Fruit fly (Drosophila melanogaster) whole organism, embryonic: ENCODE measurements around the gene Bace.

Experiments used
- Adf1 ChIP-seq: fragments of 200-800 bp; sonication (Bioruptor generic); IDR thresholded peaks from 2 replicates; pipeline ENCODE4 v1.3.6; 2022; ENCODE audit warnings: missing biosample characterization, missing genetic modification characterization
- Atf-2 ChIP-seq: fragments of 200-800 bp; sonication (Bioruptor generic); optimal IDR thresholded peaks from 2 replicates; lab custom pipeline; 2016; ENCODE audit warnings: missing biosample characterization, missing genetic modification characterization
- B-H2 ChIP-seq: fragments of 200-800 bp; sonication (Bioruptor generic); optimal IDR thresholded peaks from 2 replicates; lab custom pipeline; 2018; ENCODE audit warnings: missing biosample characterization, mild to moderate bottlenecking, missing genetic modification characterization
- CG11560 ChIP-seq: fragments of 200-800 bp; sonication (Bioruptor generic); IDR thresholded peaks from 3 replicates; pipeline ENCODE4 v1.3.6; 2022; ENCODE audit warnings: missing biosample characterization, missing genetic modification characterization
- CG13424 ChIP-seq: fragments of 200-800 bp; sonication (Bioruptor generic); optimal IDR thresholded peaks from 2 replicates; lab custom pipeline; 2019; ENCODE audit warnings: missing biosample characterization, mild to moderate bottlenecking, missing genetic modification characterization, moderate library complexity
- CG13894 ChIP-seq: fragments of 200-800 bp; sonication (Bioruptor generic); optimal IDR thresholded peaks from 3 replicates; lab custom pipeline; 2018; ENCODE audit warnings: missing biosample characterization, mild to moderate bottlenecking, missing genetic modification characterization, moderate library complexity
- CG17186 ChIP-seq: fragments of 200-800 bp; sonication (Bioruptor generic); optimal IDR thresholded peaks from 3 replicates; lab custom pipeline; 2017; ENCODE audit warnings: missing biosample characterization, missing genetic modification reagents, missing genetic modification characterization
- CG17328 ChIP-seq: fragments of 200-800 bp; sonication (Bioruptor generic); IDR thresholded peaks from 2 replicates; pipeline ENCODE4 v1.3.6; 2022; ENCODE audit warnings: missing biosample characterization, missing genetic modification characterization
- CG17612 ChIP-seq: fragments of 200-800 bp; sonication (Bioruptor generic); IDR thresholded peaks from 2 replicates; pipeline ENCODE4 v1.3.6; 2022; ENCODE audit warnings: missing biosample characterization, missing genetic modification characterization
- CG31224 ChIP-seq: fragments of 200-800 bp; sonication (Bioruptor generic); IDR thresholded peaks from 2 replicates; pipeline ENCODE4 v1.3.6; 2022; ENCODE audit warnings: missing biosample characterization, missing genetic modification characterization
- CG31365 ChIP-seq: fragments of 200-800 bp; sonication (Bioruptor generic); optimal IDR thresholded peaks from 2 replicates; lab custom pipeline; 2018; ENCODE audit warnings: missing biosample characterization, mild to moderate bottlenecking, missing genetic modification characterization
- CG34376 ChIP-seq: fragments of 200-800 bp; sonication (Bioruptor generic); optimal IDR thresholded peaks from 2 replicates; lab custom pipeline; 2018; ENCODE audit warnings: missing biosample characterization, mild to moderate bottlenecking, missing genetic modification characterization
- CG4730 ChIP-seq: fragments of 200-800 bp; sonication (Bioruptor generic); IDR thresholded peaks from 2 replicates; pipeline ENCODE4 v1.3.6; 2022; ENCODE audit warnings: missing biosample characterization, missing genetic modification characterization
- CG5245 ChIP-seq: fragments of 200-800 bp; sonication (Bioruptor generic); optimal IDR thresholded peaks from 3 replicates; lab custom pipeline; 2016; ENCODE audit warnings: missing biosample characterization, missing genetic modification characterization
- CG6175 ChIP-seq: fragments of 200-800 bp; sonication (Bioruptor generic); IDR thresholded peaks from 3 replicates; pipeline ENCODE4 v1.3.6; 2022; ENCODE audit warnings: missing biosample characterization, missing genetic modification characterization
- CG6654 ChIP-seq: fragments of 200-800 bp; sonication (Bioruptor generic); optimal IDR thresholded peaks from 2 replicates; lab custom pipeline; 2017; ENCODE audit warnings: missing biosample characterization, mild to moderate bottlenecking, missing genetic modification characterization
- CG7556 ChIP-seq: fragments of 200-800 bp; sonication (Bioruptor generic); optimal IDR thresholded peaks from 2 replicates; lab custom pipeline; 2017; ENCODE audit warnings: missing biosample characterization, mild to moderate bottlenecking, missing genetic modification characterization
- Camta ChIP-seq: fragments of 200-800 bp; sonication (Bioruptor generic); optimal IDR thresholded peaks from 2 replicates; lab custom pipeline; 2016; ENCODE audit warnings: missing biosample characterization, missing genetic modification characterization
- Dad ChIP-seq: fragments of 200-800 bp; sonication (Bioruptor generic); optimal IDR thresholded peaks from 3 replicates; lab custom pipeline; 2016; ENCODE audit warnings: missing biosample characterization, missing genetic modification characterization
- Deaf1 ChIP-seq: fragments of 200-800 bp; optimal IDR thresholded peaks from 3 replicates; lab custom pipeline; 2019; ENCODE audit warnings: missing biosample characterization, mild to moderate bottlenecking, missing genetic modification characterization, moderate library complexity
- Eip74EF ChIP-seq, 2 experiments: fragments of 200-800 bp in 1 of 2; fragments of >200 bp in 1 of 2; sonication (Bioruptor generic) in 1 of 2; optimal IDR thresholded peaks; 2 replicates each; lab custom pipeline; 2017 to 2019; ENCODE audit warnings: missing biosample characterization in 2 of 2, missing genetic modification characterization in 2 of 2, mild to moderate bottlenecking in 1 of 2, moderate library complexity in 1 of 2
- Ets97D ChIP-seq: fragments of 200-800 bp; sonication (Bioruptor generic); optimal IDR thresholded peaks from 3 replicates; lab custom pipeline; 2016; ENCODE audit warnings: missing biosample characterization, missing genetic modification characterization
- Fer1 ChIP-seq: fragments of 200-800 bp; sonication (Bioruptor generic); optimal IDR thresholded peaks from 2 replicates; lab custom pipeline; 2017; ENCODE audit warnings: missing biosample characterization, mild to moderate bottlenecking, missing genetic modification characterization
- HLHmδ ChIP-seq: fragments of 200-800 bp; sonication (Bioruptor generic); optimal IDR thresholded peaks from 2 replicates; lab custom pipeline; 2018; ENCODE audit warnings: missing biosample characterization, mild to moderate bottlenecking, missing genetic modification characterization, moderate library complexity
- Jarid2 ChIP-seq: fragments of 200-800 bp; sonication (Bioruptor generic); optimal IDR thresholded peaks from 3 replicates; lab custom pipeline; 2017; ENCODE audit warnings: mild to moderate bottlenecking, missing biosample characterization, missing genetic modification reagents, missing genetic modification characterization
- NC2β ChIP-seq: fragments of 200-800 bp; sonication (Bioruptor generic); optimal IDR thresholded peaks from 2 replicates; lab custom pipeline; 2016; ENCODE audit warnings: missing biosample characterization, missing genetic modification characterization
- Neu2 ChIP-seq: fragments of 200-800 bp; sonication (Bioruptor generic); optimal IDR thresholded peaks from 3 replicates; lab custom pipeline; 2016; ENCODE audit warnings: missing biosample characterization, missing genetic modification characterization, borderline replicate concordance
- Ptx1 ChIP-seq: fragments of 200-800 bp; sonication (Bioruptor generic); IDR thresholded peaks from 2 replicates; pipeline ENCODE4 v1.3.6; 2022; ENCODE audit warnings: missing biosample characterization, missing genetic modification characterization
- Rx ChIP-seq: fragments of 200-800 bp; sonication (Bioruptor generic); IDR thresholded peaks from 2 replicates; pipeline ENCODE4 v1.3.6; 2022; ENCODE audit warnings: missing biosample characterization, missing genetic modification characterization
- ab ChIP-seq: fragments of 200-800 bp; sonication (Bioruptor generic); optimal IDR thresholded peaks from 2 replicates; lab custom pipeline; 2016; ENCODE audit warnings: missing biosample characterization, missing genetic modification characterization
- bcd ChIP-seq: fragments of 200-800 bp; sonication (Bioruptor generic); optimal IDR thresholded peaks from 2 replicates; lab custom pipeline; 2017; ENCODE audit warnings: missing biosample characterization, mild to moderate bottlenecking, missing genetic modification characterization
- dimm ChIP-seq: fragments of 200-800 bp; sonication (Bioruptor generic); IDR thresholded peaks from 2 replicates; pipeline ENCODE4 v1.3.6; 2022; ENCODE audit warnings: missing biosample characterization, missing genetic modification characterization
- dmrt11E ChIP-seq: fragments of 200-800 bp; sonication (Bioruptor generic); optimal IDR thresholded peaks from 3 replicates; lab custom pipeline; 2018; ENCODE audit warnings: missing biosample characterization, mild to moderate bottlenecking, missing genetic modification characterization, moderate library complexity
- dmrt99B ChIP-seq: fragments of 200-800 bp; sonication (Bioruptor generic); optimal IDR thresholded peaks from 2 replicates; lab custom pipeline; 2018; ENCODE audit warnings: missing biosample characterization, mild to moderate bottlenecking, missing genetic modification characterization, moderate library complexity
- dpn ChIP-seq, 2 experiments: fragments of 200-800 bp; sonication (Bioruptor generic); optimal IDR thresholded peaks; 3 replicates each; lab custom pipeline; 2016; ENCODE audit warnings: missing biosample characterization in 2 of 2, missing genetic modification characterization in 2 of 2
- dysf ChIP-seq: fragments of 200-800 bp; sonication (Bioruptor generic); IDR thresholded peaks from 3 replicates; pipeline ENCODE4 v1.3.6; 2022; ENCODE audit warnings: missing biosample characterization, missing genetic modification characterization
- esg ChIP-seq: fragments of 200-800 bp; sonication (Bioruptor generic); conservative IDR thresholded peaks from 2 replicates; pipeline ENCODE4 v1.3.6; 2022; ENCODE audit warnings: missing biosample characterization, missing genetic modification characterization
- grau ChIP-seq: fragments of 200-800 bp; optimal IDR thresholded peaks from 3 replicates; lab custom pipeline; 2019; ENCODE audit warnings: missing biosample characterization, mild to moderate bottlenecking, missing genetic modification characterization, moderate library complexity
- gro ChIP-seq: fragments of 200-800 bp; sonication (Bioruptor generic); optimal IDR thresholded peaks from 2 replicates; lab custom pipeline; 2016; ENCODE audit warnings: missing biosample characterization, missing genetic modification characterization
- gsb ChIP-seq: fragments of 200-800 bp; sonication (Bioruptor generic); IDR thresholded peaks from 2 replicates; pipeline ENCODE4 v1.3.6; 2022; ENCODE audit warnings: missing biosample characterization, missing genetic modification characterization
- gsb-n ChIP-seq: fragments of 200-800 bp; sonication (Bioruptor generic); optimal IDR thresholded peaks from 3 replicates; lab custom pipeline; 2018; ENCODE audit warnings: missing biosample characterization, mild to moderate bottlenecking, missing genetic modification characterization
- lov ChIP-seq, 2 experiments: fragments of 200-800 bp in 1 of 2; fragments of >200 bp in 1 of 2; sonication (Bioruptor generic) in 1 of 2; IDR thresholded peaks in 1 of 2; optimal IDR thresholded peaks in 1 of 2; 2 replicates in 1 of 2; 3 replicates in 1 of 2; pipeline versions ENCODE4 v1.3.6 to Lab custom; 2017 to 2022; ENCODE audit warnings: missing biosample characterization in 1 of 2, missing genetic modification characterization in 1 of 2
- p53 ChIP-seq: fragments of 200-800 bp; sonication (Bioruptor generic); optimal IDR thresholded peaks from 2 replicates; lab custom pipeline; 2016; ENCODE audit warnings: missing biosample characterization, missing genetic modification characterization
- pb ChIP-seq: fragments of 200-800 bp; sonication (Bioruptor generic); optimal IDR thresholded peaks from 3 replicates; lab custom pipeline; 2016; ENCODE audit warnings: missing biosample characterization, missing genetic modification characterization
- pfk ChIP-seq: fragments of 200-800 bp; sonication (Bioruptor generic); optimal IDR thresholded peaks from 2 replicates; lab custom pipeline; 2018; ENCODE audit warnings: missing biosample characterization, mild to moderate bottlenecking, missing genetic modification characterization, moderate library complexity
- slbo ChIP-seq: fragments of 200-800 bp; sonication (Bioruptor generic); IDR thresholded peaks from 2 replicates; pipeline ENCODE4 v1.3.6; 2022; ENCODE audit warnings: missing biosample characterization, missing genetic modification characterization
- sqz ChIP-seq: fragments of 200-800 bp; sonication (Bioruptor generic); optimal IDR thresholded peaks from 3 replicates; lab custom pipeline; 2018; ENCODE audit warnings: missing biosample characterization, mild to moderate bottlenecking, missing genetic modification characterization
- stc ChIP-seq: fragments of 200-800 bp; sonication (Bioruptor generic); IDR thresholded peaks from 2 replicates; pipeline ENCODE4 v1.3.6; 2022; ENCODE audit warnings: missing biosample characterization, missing genetic modification characterization
- tup ChIP-seq: fragments of 200-800 bp; sonication (Bioruptor generic); optimal IDR thresholded peaks from 2 replicates; lab custom pipeline; 2016; ENCODE audit warnings: missing biosample characterization, mild to moderate bottlenecking, missing genetic modification characterization, moderate library complexity
- usp ChIP-seq: fragments of >200 bp; optimal IDR thresholded peaks from 2 replicates; lab custom pipeline; 2017; ENCODE audit warnings: missing biosample characterization, missing genetic modification characterization
- wor ChIP-seq: fragments of 200-800 bp; sonication (Bioruptor generic); IDR thresholded peaks from 2 replicates; pipeline ENCODE4 v1.3.6; 2022; ENCODE audit warnings: missing biosample characterization, missing genetic modification characterization

Bace gene

dm6 chr2L:8528951-8529430 lies 32.9 kb upstream of the Bace start, which contains the start of gene CG17834 (continued):
- TF ChIP-seq CG34376 (GFP tag; lab: Kevin White, UChicago) (peak; percentile 87), usp (no peak), Ets97D (GFP tag; lab: Kevin White, UChicago) (no peak), CG6654 (GFP tag; lab: Kevin White, UChicago) (no peak), CG31365 (tag; lab: Kevin White, UChicago) (no peak), ab (GFP tag; lab: Kevin White, UChicago) (no peak), dmrt11E (tag; lab: Kevin White, UChicago) (no peak), HLHmδ (no peak), Adf1 (GFP tag; lab: Robert Waterston, UW) (peak; percentile 22; the same call in 1 of the 2 replicates), CG13424 (tag; lab: Kevin White, UChicago) (no peak), bcd (GFP tag; lab: Kevin White, UChicago) (no peak), Dad (GFP tag; lab: Kevin White, UChicago) (no peak), CG17186 (no peak), sqz (GFP tag; lab: Kevin White, UChicago) (no peak), p53 (GFP tag; lab: Kevin White, UChicago) (no peak), Camta (GFP tag; lab: Kevin White, UChicago) (no peak), Jarid2 (GFP tag; lab: Kevin White, UChicago) (peak; percentile 88), CG6175 (no peak), CG11560 (tag; lab: Robert Waterston, UW) (no peak), B-H2 (GFP tag; lab: Kevin White, UChicago) (no peak), Neu2 (GFP tag; lab: Kevin White, UChicago) (no peak), slbo (GFP tag; lab: Robert Waterston, UW) (no peak), Ptx1 (no peak), gro (GFP tag; lab: Kevin White, UChicago) (no peak), dmrt99B (no peak), pb (GFP tag; lab: Kevin White, UChicago) (no peak), CG17612 (GFP tag; lab: Robert Waterston, UW) (no peak), CG13894 (tag; lab: Kevin White, UChicago) (peak; percentile 59), gsb (GFP tag; lab: Robert Waterston, UW) (no peak), dysf (no peak), dpn (GFP tag; optimal IDR thresholded peaks at IDR 0.05; lab: Kevin White, UChicago) (no peak), CG17328 (GFP tag; lab: Robert Waterston, UW) (no peak), CG7556 (GFP tag; lab: Kevin White, UChicago) (no peak), Deaf1 (peak; percentile 87), Eip74EF (GFP tag; optimal IDR thresholded peaks at IDR 0.05; lab: Kevin White, UChicago) (peak in 1 of 2 experiments; percentile 33), pfk (GFP tag; lab: Kevin White, UChicago) (no peak), CG31224 (GFP tag; lab: Robert Waterston, UW) (no peak), NC2β (no peak), gsb-n (no peak), Rx (GFP tag; lab: Robert Waterston, UW) (no peak), esg (GFP tag; lab: Robert Waterston, UW) (no peak), dimm (GFP tag; lab: Robert Waterston, UW) (no peak), CG4730 (GFP tag; lab: Robert Waterston, UW) (no peak), lov (optimal IDR thresholded peaks at IDR 0.05; lab: Kevin White, UChicago) (no peak), lov (GFP tag; IDR thresholded peaks at IDR 0.05; lab: Robert Waterston, UW) (no peak), stc (GFP tag; lab: Robert Waterston, UW) (peak; percentile 25; the same call in 1 of the 2 replicates), Atf-2 (GFP tag; lab: Kevin White, UChicago) (no peak), Fer1 (GFP tag; lab: Kevin White, UChicago) (no peak), wor (GFP tag; lab: Robert Waterston, UW) (no peak), CG5245 (GFP tag; lab: Kevin White, UChicago) (no peak), tup (GFP tag; lab: Kevin White, UChicago) (no peak), grau (tag; lab: Kevin White, UChicago) (no peak)
